Worm (Caenorhabditis elegans) whole organism, L4 larva: ENCODE data around the gene C25A11.2.
"Not testable (repeated sequence)": the region's sequence is repeated elsewhere in the genome, so short reads cannot be mapped to it uniquely, and the experiment has no call there.

Source experiments
- D1046.2 ChIP-seq: fragments of 200-800 bp; sonication (Bioruptor generic); IDR thresholded peaks from 2 replicates; pipeline ENCODE4 v1.3.6; 2022; ENCODE audit warnings: missing genetic modification characterization, missing compliant biosample characterization
- F37D6.2 ChIP-seq: sonication (generic microtip); optimal IDR thresholded peaks from 2 replicates; lab custom pipeline; 2016; ENCODE audit warnings: mild to moderate bottlenecking, missing genetic modification characterization, missing compliant biosample characterization
- Y75B8A.6 ChIP-seq: fragments of 200-800 bp; sonication (Bioruptor generic); IDR thresholded peaks from 2 replicates; pipeline ENCODE4 v1.3.6; 2022; ENCODE audit warnings: missing genetic modification reagents, missing genetic modification characterization, missing compliant biosample characterization
- aha-1 ChIP-seq: fragments of 150-350 bp; peaks from one replicate; lab custom pipeline; 2014; ENCODE audit warnings: missing biosample characterization, missing genetic modification characterization
- ama-1 ChIP-seq: fragments of 150-350 bp; optimal IDR thresholded peaks from 2 replicates; lab custom pipeline; 2014; ENCODE audit warnings: inconsistent platforms, mixed read lengths
- ceh-20 ChIP-seq: fragments of 200-800 bp; sonication (Bioruptor generic); IDR thresholded peaks from 2 replicates; pipeline ENCODE4 v1.3.6; 2022; ENCODE audit warnings: missing genetic modification reagents, missing genetic modification characterization, missing compliant biosample characterization
- ceh-32 ChIP-seq: sonication (generic microtip); optimal IDR thresholded peaks from 2 replicates; lab custom pipeline; 2016; ENCODE audit warnings: mild to moderate bottlenecking, missing genetic modification characterization, missing compliant biosample characterization; ENCODE audit not compliant: poor library complexity
- ceh-44 ChIP-seq: fragments of 200-800 bp; sonication (Bioruptor generic); IDR thresholded peaks from 2 replicates; pipeline ENCODE4 v1.3.6; 2022; ENCODE audit warnings: missing genetic modification reagents, missing genetic modification characterization, missing compliant biosample characterization
- daf-19 ChIP-seq: fragments of 200-800 bp; sonication (Bioruptor generic); conservative IDR thresholded peaks from 2 replicates; pipeline ENCODE4 v1.3.6; 2022; ENCODE audit warnings: missing genetic modification characterization, missing compliant biosample characterization
- daf-8 ChIP-seq: fragments of 200-800 bp; sonication (Bioruptor generic); IDR thresholded peaks from 2 replicates; pipeline ENCODE4 v1.3.6; 2022; ENCODE audit warnings: missing genetic modification characterization, missing compliant biosample characterization
- dmd-8 ChIP-seq: fragments of 200-800 bp; sonication (Bioruptor generic); IDR thresholded peaks from 2 replicates; pipeline ENCODE4 v1.3.6; 2022; ENCODE audit warnings: missing genetic modification characterization, missing compliant biosample characterization
- dpl-1 ChIP-seq: fragments of 150-350 bp; optimal IDR thresholded peaks from 2 replicates; lab custom pipeline; 2014; ENCODE audit warnings: missing biosample characterization, missing genetic modification reagents, missing genetic modification characterization
- dve-1 ChIP-seq: sonication (generic microtip); optimal IDR thresholded peaks from 2 replicates; lab custom pipeline; 2017; ENCODE audit warnings: antibody characterized with exemption, mild to moderate bottlenecking, missing genetic modification characterization, missing compliant biosample characterization; ENCODE audit not compliant: insufficient read depth
- egl-27 ChIP-seq: sonication (generic microtip); optimal IDR thresholded peaks from 3 replicates; lab custom pipeline; 2017; ENCODE audit warnings: missing biosample characterization, missing genetic modification reagents, missing genetic modification characterization
- egl-43 ChIP-seq: fragments of 200-800 bp; sonication (Bioruptor generic); IDR thresholded peaks from 2 replicates; pipeline ENCODE4 v1.3.6; 2022; ENCODE audit warnings: missing genetic modification reagents, missing genetic modification characterization, missing compliant biosample characterization
- fkh-10 ChIP-seq: fragments of 150-350 bp; optimal IDR thresholded peaks from 2 replicates; lab custom pipeline; 2014; ENCODE audit warnings: missing biosample characterization, missing genetic modification reagents, missing genetic modification characterization
- fos-1 ChIP-seq: fragments of 150-350 bp; optimal IDR thresholded peaks from 2 replicates; lab custom pipeline; 2014; ENCODE audit warnings: missing biosample characterization, missing genetic modification characterization
- jun-1 ChIP-seq: fragments of 150-350 bp; optimal IDR thresholded peaks from 2 replicates; lab custom pipeline; 2014; ENCODE audit warnings: missing biosample characterization, missing genetic modification reagents, missing genetic modification characterization
- lin-13 ChIP-seq: fragments of 150-350 bp; optimal IDR thresholded peaks from 2 replicates; lab custom pipeline; 2014; ENCODE audit warnings: missing biosample characterization, missing genetic modification reagents, missing genetic modification characterization
- lin-15B ChIP-seq: fragments of 150-350 bp; sonication (generic microtip); optimal IDR thresholded peaks from 3 replicates; lab custom pipeline; 2014; ENCODE audit warnings: missing biosample characterization, missing genetic modification characterization
- lin-39 ChIP-seq: fragments of 150-350 bp; optimal IDR thresholded peaks from 2 replicates; lab custom pipeline; 2014; ENCODE audit warnings: missing biosample characterization, missing genetic modification reagents, missing genetic modification characterization
- madf-5 ChIP-seq, 2 experiments: fragments of 200-800 bp; sonication (Bioruptor generic); IDR thresholded peaks; 2 replicates each; pipeline ENCODE4 v1.3.6; 2022; ENCODE audit warnings: missing compliant biosample characterization in 2 of 2, missing genetic modification characterization in 2 of 2
- mdl-1 ChIP-seq, 2 experiments: fragments of 150-350 bp in 1 of 2; sonication (generic microtip) in 1 of 2; optimal IDR thresholded peaks; 2 replicates each; lab custom pipeline; 2014 to 2017; ENCODE audit warnings: missing biosample characterization in 2 of 2, missing genetic modification characterization in 2 of 2
- mdt-29 ChIP-seq: fragments of 200-800 bp; sonication (Bioruptor generic); IDR thresholded peaks from 2 replicates; pipeline ENCODE4 v1.3.6; 2022; ENCODE audit warnings: missing genetic modification reagents, missing genetic modification characterization, missing compliant biosample characterization
- mxl-2 ChIP-seq: fragments of 200-800 bp; sonication (Bioruptor generic); conservative IDR thresholded peaks from 2 replicates; pipeline ENCODE4 v1.3.6; 2022; ENCODE audit warnings: missing genetic modification reagents, missing genetic modification characterization, missing compliant biosample characterization
- nhr-10 ChIP-seq: fragments of 150-350 bp; optimal IDR thresholded peaks from 2 replicates; lab custom pipeline; 2014; ENCODE audit warnings: missing biosample characterization, missing genetic modification characterization
- nhr-111 ChIP-seq: fragments of 200-800 bp; sonication (Bioruptor generic); optimal IDR thresholded peaks from 2 replicates; lab custom pipeline; 2018; ENCODE audit warnings: mild to moderate bottlenecking, missing genetic modification characterization, missing compliant biosample characterization
- nhr-25 ChIP-seq: sonication (generic microtip); optimal IDR thresholded peaks from 2 replicates; lab custom pipeline; 2017; ENCODE audit warnings: missing genetic modification characterization, mild to moderate bottlenecking, missing compliant biosample characterization, antibody characterized with exemption, moderate library complexity, borderline replicate concordance; ENCODE audit not compliant: insufficient read depth
- nhr-28 ChIP-seq: fragments of 150-350 bp; optimal IDR thresholded peaks from 2 replicates; lab custom pipeline; 2014; ENCODE audit warnings: missing biosample characterization, missing genetic modification characterization
- nhr-48 ChIP-seq: sonication (generic microtip); optimal IDR thresholded peaks from 2 replicates; lab custom pipeline; 2016; ENCODE audit warnings: mild to moderate bottlenecking, missing genetic modification characterization, missing compliant biosample characterization
- nhr-6 ChIP-seq: fragments of 150-350 bp; optimal IDR thresholded peaks from 2 replicates; lab custom pipeline; 2014; ENCODE audit warnings: missing biosample characterization, missing genetic modification characterization
- php-3 ChIP-seq: fragments of 200-800 bp; sonication (Bioruptor generic); IDR thresholded peaks from 2 replicates; pipeline ENCODE4 v1.3.6; 2022; ENCODE audit warnings: missing genetic modification reagents, missing genetic modification characterization, missing compliant biosample characterization
- set-16 ChIP-seq: fragments of 200-800 bp; sonication (Bioruptor generic); IDR thresholded peaks from 2 replicates; pipeline ENCODE4 v1.3.6; 2022; ENCODE audit warnings: missing genetic modification reagents, missing genetic modification characterization, missing compliant biosample characterization
- skn-1 ChIP-seq: fragments of 150-350 bp; optimal IDR thresholded peaks from 2 replicates; lab custom pipeline; 2014; ENCODE audit warnings: missing biosample characterization, missing genetic modification characterization
- snpc-4 ChIP-seq: fragments of 150-350 bp; optimal IDR thresholded peaks from 2 replicates; lab custom pipeline; 2014; ENCODE audit warnings: missing biosample characterization, missing genetic modification characterization
- spr-1 ChIP-seq: sonication (generic microtip); optimal IDR thresholded peaks from 2 replicates; lab custom pipeline; 2016; ENCODE audit warnings: mild to moderate bottlenecking, missing genetic modification characterization, missing compliant biosample characterization
- spr-3 ChIP-seq: fragments of 200-800 bp; sonication (Bioruptor generic); optimal IDR thresholded peaks from 2 replicates; lab custom pipeline; 2018; ENCODE audit warnings: mild to moderate bottlenecking, missing genetic modification characterization, missing compliant biosample characterization
- tra-1 ChIP-seq: fragments of 200-800 bp; sonication (Bioruptor generic); IDR thresholded peaks from 2 replicates; pipeline ENCODE4 v1.3.6; 2022; ENCODE audit warnings: missing genetic modification reagents, missing genetic modification characterization, missing compliant biosample characterization
- unc-62 ChIP-seq, 3 experiments: fragments of 150-350 bp in 1 of 3; sonication (generic microtip); optimal IDR thresholded peaks in 2 of 3; peaks in 1 of 3; 1 replicate in 1 of 3; 2 replicates in 2 of 3; lab custom pipeline; 2014 to 2017; ENCODE audit warnings: missing biosample characterization in 3 of 3, missing genetic modification characterization in 3 of 3, missing genetic modification reagents in 3 of 3, missing genotype in 1 of 3
- zag-1 ChIP-seq: fragments of 150-350 bp; optimal IDR thresholded peaks from 2 replicates; lab custom pipeline; 2014; ENCODE audit warnings: missing biosample characterization, missing genetic modification characterization
- zfp-2 ChIP-seq: sonication (generic microtip); optimal IDR thresholded peaks from 2 replicates; lab custom pipeline; 2016; ENCODE audit warnings: mild to moderate bottlenecking, missing genetic modification characterization, missing compliant biosample characterization

The C25A11.2 gene

DNA sequence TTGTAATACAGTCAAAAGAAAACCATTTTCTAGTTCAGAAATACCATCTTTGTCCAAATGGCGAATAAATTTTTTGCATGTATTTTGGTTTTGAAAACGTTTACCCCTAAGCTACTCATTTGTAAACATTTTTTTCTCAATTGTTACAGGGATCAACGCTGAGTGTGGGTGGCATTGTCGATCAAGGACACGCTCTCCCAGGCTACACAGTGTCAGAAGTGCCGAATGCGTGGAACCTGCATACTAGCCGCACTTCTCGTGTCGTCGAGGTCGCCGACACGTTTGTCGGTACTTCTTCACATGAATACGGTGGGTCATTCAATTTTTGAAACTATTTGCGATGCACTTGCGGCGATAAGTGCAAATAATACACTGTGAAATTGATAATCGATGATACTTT is 2.3 kb upstream of the C25A11.2 start (continued):
- no peak for TF ChIP-seq egl-27 (tag; lab: Kevin White, UChicago)

- TF ChIP-seq nhr-28 (tag; lab: Kevin White, UChicago): no peak
- TF ChIP-seq zag-1 (tag; lab: Kevin White, UChicago): no peak
- TF ChIP-seq zfp-2 (tag; lab: Kevin White, UChicago): no peak
- TF ChIP-seq ceh-44 (GFP tag; lab: Robert Waterston, UW): no peak
- TF ChIP-seq jun-1 (tag; lab: Kevin White, UChicago): no peak
- TF ChIP-seq egl-27 (tag; lab: Kevin White, UChicago): no peak
Observed at ce11 chrX:9117541-9117940, 3.7 kb downstream of the C25A11.2 start.

DNA sequence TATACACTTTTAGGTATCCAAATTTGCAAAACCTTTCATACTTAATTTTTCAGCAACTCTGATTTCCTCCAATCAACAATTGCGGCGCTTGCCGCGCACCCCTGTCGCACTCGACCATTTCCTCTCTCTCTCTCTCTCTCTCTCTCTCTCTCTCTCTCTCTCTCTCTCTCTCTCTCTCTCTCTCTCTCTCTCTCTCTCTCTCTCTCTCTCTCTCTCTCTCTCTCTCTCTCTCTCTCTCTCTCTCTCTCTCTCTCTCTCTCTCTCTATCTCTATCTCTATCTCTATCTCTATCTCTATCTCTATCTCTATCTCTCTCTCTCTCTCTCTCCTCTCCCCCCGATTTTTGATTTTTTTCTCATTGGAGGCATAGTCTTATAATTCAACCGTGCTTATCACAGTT is 4.9 kb downstream of the C25A11.2 start:
- peak; percentile 84 for TF ChIP-seq set-16
- TF ChIP-seq unc-62 (GFP tag; optimal IDR thresholded peaks at IDR 0.05 in 1 of 2; lab: Kevin White, UChicago): peak in 1 of 2 experiments; percentile 39
- not testable (repeated sequence) for TF ChIP-seq unc-62 (tag; optimal IDR thresholded peaks at IDR 0.05; lab: Kevin White, UChicago)

DNA sequence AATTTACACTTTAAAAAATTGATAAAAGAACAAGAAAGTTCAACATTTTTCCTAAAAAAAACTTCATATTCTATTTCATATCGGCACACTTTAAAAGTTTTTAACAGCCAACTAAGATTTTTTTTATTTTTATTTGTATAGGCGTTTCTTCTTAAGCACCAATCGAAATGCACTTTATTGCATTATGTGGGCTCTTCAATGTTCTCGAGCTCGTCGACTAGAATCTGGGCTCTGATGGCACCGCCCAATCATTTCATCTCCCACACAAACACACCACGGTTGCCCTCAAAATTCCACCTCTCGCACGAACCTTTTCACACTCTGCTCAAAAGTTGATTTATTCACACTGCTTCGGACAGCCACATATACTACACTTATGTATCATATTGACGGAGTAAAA is 23.5 kb downstream of the C25A11.2 start, which contains the start of gene B0563.6:
Gene B0563.6 (plus strand): TSS at position 301 of the 400 bp plus-strand sequence.
- TF ChIP-seq lin-39 (tag; lab: Kevin White, UChicago) (no peak), spr-3 (GFP tag; lab: Kevin White, UChicago) (no peak), set-16 (no peak), jun-1 (tag; lab: Kevin White, UChicago) (no peak), mdl-1 (tag; optimal IDR thresholded peaks at IDR 0.05; lab: Kevin White, UChicago) (no peak), dpl-1 (GFP tag; lab: Kevin White, UChicago) (no peak), Y75B8A.6 (GFP tag; lab: Robert Waterston, UW) (no peak), fos-1 (tag; lab: Kevin White, UChicago) (no peak), snpc-4 (tag; lab: Kevin White, UChicago) (no peak), zag-1 (tag; lab: Kevin White, UChicago) (no peak), egl-43 (GFP tag; lab: Robert Waterston, UW) (no peak), spr-1 (tag; lab: Kevin White, UChicago) (no peak), D1046.2 (GFP tag; lab: Robert Waterston, UW) (no peak), mxl-2 (GFP tag; lab: Robert Waterston, UW) (no peak), zfp-2 (tag; lab: Kevin White, UChicago) (no peak), nhr-6 (tag; lab: Kevin White, UChicago) (no peak), daf-19 (GFP tag; lab: Robert Waterston, UW) (no peak)

DNA sequence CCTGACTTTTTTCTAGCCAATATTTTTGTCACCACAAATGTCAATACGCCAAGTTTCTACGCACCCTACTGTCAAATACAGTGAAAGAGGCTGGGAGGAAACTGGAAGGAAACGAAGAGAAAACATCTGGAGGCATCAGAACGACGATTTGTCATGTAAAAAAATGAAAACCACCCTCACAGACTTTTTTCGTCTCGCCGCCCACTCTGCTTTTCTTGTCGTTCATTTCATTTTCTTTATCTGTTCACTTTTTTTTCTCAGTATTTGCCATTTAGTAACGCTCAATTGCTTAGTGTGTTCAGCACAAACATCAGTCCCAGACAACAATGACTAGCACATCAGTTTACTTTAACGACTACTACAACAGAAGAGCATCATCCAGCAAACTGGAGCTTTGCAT is 32.0 kb downstream of the C25A11.2 start, which contains the start of gene B0563.5:
Gene B0563.5 (plus strand): TSS at position 301 of the 400 bp plus-strand sequence.
- TF ChIP-seq nhr-48 (tag; lab: Kevin White, UChicago) (no peak), aha-1 (tag; lab: Kevin White, UChicago) (peak; percentile 5)

DNA sequence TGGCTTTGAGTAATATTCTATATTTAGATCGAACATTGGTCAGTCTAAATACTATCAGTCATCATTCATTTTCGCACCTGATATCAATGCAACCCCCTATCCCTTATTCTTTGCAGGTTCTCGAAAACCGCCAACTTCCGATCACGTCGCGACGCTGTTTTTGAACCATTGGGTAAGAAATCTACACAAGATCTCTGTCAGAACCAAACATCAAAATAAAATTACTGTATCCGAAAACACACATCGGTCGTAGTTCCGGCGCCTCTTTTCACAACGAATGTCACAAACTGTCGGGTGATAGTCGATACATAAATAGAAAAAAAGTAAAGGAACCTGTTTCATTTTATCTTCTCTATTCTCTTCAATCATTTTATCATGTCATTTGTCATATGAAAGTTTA is 33.1 kb downstream of the C25A11.2 start:
- TF ChIP-seq jun-1 (tag; lab: Kevin White, UChicago) (no peak), set-16 (no peak), nhr-10 (tag; lab: Kevin White, UChicago) (peak; percentile 8), tra-1 (GFP tag; lab: Robert Waterston, UW) (peak; percentile 72), skn-1 (no peak), lin-15B (tag; lab: Kevin White, UChicago) (no peak), lin-13 (GFP tag; lab: Kevin White, UChicago) (no peak), ama-1 (no peak), madf-5 (GFP tag; IDR thresholded peaks at IDR 0.05; lab: Robert Waterston, UW) (no peak), snpc-4 (tag; lab: Kevin White, UChicago) (no peak), mdt-29 (no peak), php-3 (GFP tag; lab: Robert Waterston, UW) (no peak), fkh-10 (no peak), ceh-32 (tag; lab: Kevin White, UChicago) (no peak), mdl-1 (tag; optimal IDR thresholded peaks at IDR 0.05; lab: Kevin White, UChicago) (peak in 1 of 2 experiments; percentile 23), nhr-111 (no peak), ceh-20 (GFP tag; lab: Robert Waterston, UW) (peak; percentile 42; the same call in 1 of the 2 replicates), daf-8 (no peak), dve-1 (tag; lab: Kevin White, UChicago) (peak; percentile 3), nhr-28 (tag; lab: Kevin White, UChicago) (peak; percentile 70), nhr-25 (tag; lab: Kevin White, UChicago) (no peak), dmd-8 (GFP tag; lab: Robert Waterston, UW) (no peak), F37D6.2 (no peak)
